Worm (Caenorhabditis elegans) whole organism, L2 larva: ENCODE results near the gene F02E11.7.

Experiments
- aly-2 ChIP-seq: fragments of 150-350 bp; optimal IDR thresholded peaks from 2 replicates; lab custom pipeline; 2014; ENCODE audit warnings: missing biosample characterization, missing genetic modification characterization
- lin-11 ChIP-seq: fragments of 150-350 bp; sonication (generic microtip); optimal IDR thresholded peaks from 2 replicates; lab custom pipeline; 2014; ENCODE audit warnings: missing biosample characterization, missing genetic modification characterization, inconsistent platforms, mixed read lengths
- lin-39 ChIP-seq: fragments of 150-350 bp; optimal IDR thresholded peaks from 2 replicates; lab custom pipeline; 2014; ENCODE audit warnings: missing biosample characterization, missing genetic modification reagents, missing genetic modification characterization
- mdl-1 ChIP-seq, 2 experiments: fragments of 150-350 bp in 1 of 2; sonication (generic microtip) in 1 of 2; optimal IDR thresholded peaks; 2 replicates each; lab custom pipeline; 2017; ENCODE audit warnings: missing biosample characterization in 2 of 2, missing genetic modification characterization in 2 of 2
- nhr-11 ChIP-seq: fragments of 150-350 bp; optimal IDR thresholded peaks from 2 replicates; lab custom pipeline; 2014; ENCODE audit warnings: missing biosample characterization, missing genetic modification characterization
- nhr-25 ChIP-seq: fragments of 150-350 bp; sonication (generic microtip); optimal IDR thresholded peaks from 3 replicates; lab custom pipeline; 2014; ENCODE audit warnings: missing biosample characterization, missing genetic modification characterization
- nhr-77 ChIP-seq: fragments of 150-350 bp; optimal IDR thresholded peaks from 2 replicates; lab custom pipeline; 2014; ENCODE audit warnings: missing biosample characterization, missing genetic modification characterization
- snpc-4 ChIP-seq: fragments of 150-350 bp; optimal IDR thresholded peaks from 2 replicates; lab custom pipeline; 2014; ENCODE audit warnings: missing biosample characterization, missing genetic modification characterization
- unc-39 ChIP-seq: fragments of 150-350 bp; optimal IDR thresholded peaks from 2 replicates; lab custom pipeline; 2014; ENCODE audit warnings: missing biosample characterization, missing genetic modification characterization
- unc-55 ChIP-seq: fragments of 150-350 bp; sonication (generic microtip); optimal IDR thresholded peaks from 3 replicates; lab custom pipeline; 2014; ENCODE audit warnings: missing biosample characterization, missing genetic modification reagents, missing genetic modification characterization
- zag-1 ChIP-seq: fragments of 150-350 bp; optimal IDR thresholded peaks from 2 replicates; lab custom pipeline; 2014; ENCODE audit warnings: missing biosample characterization, missing genetic modification characterization
- ztf-4 ChIP-seq: fragments of 150-350 bp; optimal IDR thresholded peaks from 2 replicates; lab custom pipeline; 2014; ENCODE audit warnings: missing biosample characterization, missing genetic modification characterization

ce11 chrII:3277686-3278085 is 10.2 kb downstream of the F02E11.7 start, which contains the start of gene F02E11.4:
- TF ChIP-seq nhr-77: no peak
- no peak for TF ChIP-seq lin-11 (tag; lab: Kevin White, UChicago)
- TF ChIP-seq unc-39 (tag; lab: Kevin White, UChicago): no peak
- no peak for TF ChIP-seq zag-1
- no peak for TF ChIP-seq lin-39 (tag; lab: Kevin White, UChicago)
- no peak for TF ChIP-seq aly-2 (tag; lab: Kevin White, UChicago)
- no peak for TF ChIP-seq nhr-11 (tag; lab: Kevin White, UChicago)
- TF ChIP-seq mdl-1 (tag; optimal IDR thresholded peaks at IDR 0.05; lab: Kevin White, UChicago): no peak
- TF ChIP-seq ztf-4 (tag; lab: Kevin White, UChicago): no peak
- no peak for TF ChIP-seq unc-55 (GFP tag; lab: Kevin White, UChicago)
- no peak for TF ChIP-seq snpc-4
- TF ChIP-seq nhr-25 (tag; lab: Kevin White, UChicago): no peak
